Worm (Caenorhabditis elegans) whole organism, mixed stage, embryonic: ENCODE measurements around the gene psmd-9.

Experiments used
- elt-3 ChIP-seq: fragments of 150-350 bp; optimal IDR thresholded peaks from 2 replicates; lab custom pipeline; 2014; ENCODE audit warnings: missing biosample characterization, missing genetic modification characterization
- lsy-2 ChIP-seq: fragments of 150-350 bp; optimal IDR thresholded peaks from 2 replicates; lab custom pipeline; 2014; ENCODE audit warnings: missing biosample characterization, missing genetic modification characterization
- nhr-12 ChIP-seq: fragments of 150-350 bp; optimal IDR thresholded peaks from 2 replicates; lab custom pipeline; 2014; ENCODE audit warnings: missing biosample characterization, missing genetic modification characterization
- unc-120 ChIP-seq: sonication (generic microtip); optimal IDR thresholded peaks from 2 replicates; lab custom pipeline; 2017; ENCODE audit warnings: missing genetic modification characterization, missing compliant biosample characterization; ENCODE audit not compliant: poor library complexity, severe bottlenecking
- unc-62 ChIP-seq: fragments of 150-350 bp; optimal IDR thresholded peaks from 2 replicates; lab custom pipeline; 2014; ENCODE audit warnings: missing biosample characterization, missing genetic modification reagents, missing genetic modification characterization
- ztf-11 ChIP-seq: fragments of 150-350 bp; optimal IDR thresholded peaks from 2 replicates; lab custom pipeline; 2014; ENCODE audit warnings: missing biosample characterization, missing genetic modification characterization

- TF ChIP-seq elt-3 (tag; lab: Kevin White, UChicago) (no peak), unc-62 (no peak), nhr-12 (tag; lab: Kevin White, UChicago) (no peak), ztf-11 (no peak), lsy-2 (no peak), unc-120 (tag; lab: Kevin White, UChicago) (no peak)
Observed at ce11 chrII:6888211-6888610, 13.7 kb upstream of the psmd-9 start.
